Worm (Caenorhabditis elegans): Measurements from ENCODE around the gene Y53F4B.7.

The Y53F4B.7 gene

DNA sequence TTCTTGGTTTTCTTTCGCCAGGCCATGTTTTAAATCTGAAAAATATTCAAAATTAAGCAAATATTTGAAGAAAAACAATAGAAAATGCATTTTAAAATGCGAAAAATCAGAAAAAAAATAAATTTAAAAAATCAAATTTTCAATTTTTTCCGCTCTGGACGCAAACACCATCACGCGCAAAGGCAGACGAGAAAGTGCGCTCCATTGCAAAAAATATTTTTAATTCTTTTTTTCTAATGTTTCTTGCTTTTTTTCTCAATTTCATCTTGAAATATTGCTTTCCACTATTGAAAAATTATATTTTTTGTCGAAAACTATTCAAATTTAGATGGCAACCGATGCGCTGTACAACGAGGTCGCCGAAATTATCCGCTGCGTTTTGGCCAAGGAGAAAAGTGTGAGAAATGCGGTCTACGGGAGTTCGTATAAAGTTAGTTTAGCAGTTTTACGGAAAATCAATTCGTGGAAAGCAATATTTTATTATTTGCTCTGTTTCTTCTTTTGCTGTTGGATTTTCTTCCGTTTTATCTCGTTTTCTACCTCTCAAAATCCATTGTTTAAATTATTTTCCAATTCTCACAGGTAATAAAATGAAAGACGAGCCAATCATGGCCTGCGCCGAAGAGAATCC, 23.3 kb upstream of the Y53F4B.7 start, which contains the start of the genes pole-4, nsun-5 and metl-2 (continued):
- TF ChIP-seq Y105C5A.15 (GFP tag; IDR thresholded peaks at IDR 0.05) (no peak), lin-39 (tag; optimal IDR thresholded peaks at IDR 0.05) (no peak), nhr-102 (tag; optimal IDR thresholded peaks at IDR 0.05) (no peak), ZK337.2 (GFP tag; IDR thresholded peaks at IDR 0.05) (no peak), hmg-1.1 (GFP tag; IDR thresholded peaks at IDR 0.05) (no peak), aly-2 (tag; optimal IDR thresholded peaks at IDR 0.05) (no peak), ceh-32 (tag; optimal IDR thresholded peaks at IDR 0.05; ENCODE audit: poor library complexity) (no peak), arid-1 (GFP tag; conservative IDR thresholded peaks at IDR 0.05) (no peak), daf-12 (tag; optimal IDR thresholded peaks at IDR 0.05) (no peak), nhr-10 (tag; optimal IDR thresholded peaks at IDR 0.05) (no peak), madf-9 (GFP tag; conservative IDR thresholded peaks at IDR 0.05) (no peak), hlh-30 (tag; optimal IDR thresholded peaks at IDR 0.05; ENCODE audit: insufficient read depth) (peak; percentile 24), egl-43 (GFP tag; IDR thresholded peaks at IDR 0.05) (no peak), mes-2 (tag; optimal IDR thresholded peaks at IDR 0.05; ENCODE audit: poor library complexity, severe bottlenecking) (peak; percentile 65), nhr-28 (tag; optimal IDR thresholded peaks at IDR 0.05) (peak; percentile 1), zip-2 (tag; optimal IDR thresholded peaks at IDR 0.05) (no peak), mep-1 (tag; optimal IDR thresholded peaks at IDR 0.05) (peak; percentile 34), skn-1 (tag; optimal IDR thresholded peaks at IDR 0.05) (no peak), gei-8 (GFP tag; optimal IDR thresholded peaks at IDR 0.05) (no peak), ceh-28 (tag; optimal IDR thresholded peaks at IDR 0.05) (no peak), duxl-1 (tag; optimal IDR thresholded peaks at IDR 0.05; ENCODE audit: poor library complexity) (no peak), cey-2 (tag; optimal IDR thresholded peaks at IDR 0.05; ENCODE audit: borderline replicate concordance, insufficient read depth) (no peak), sdz-12 (GFP tag; optimal IDR thresholded peaks at IDR 0.05) (no peak), unc-39 (tag; optimal IDR thresholded peaks at IDR 0.05) (no peak), Y5F2A.4 (GFP tag; optimal IDR thresholded peaks at IDR 0.05) (no peak), R02D3.7 (tag; optimal IDR thresholded peaks at IDR 0.05) (no peak), nhr-11 (tag; optimal IDR thresholded peaks at IDR 0.05) (no peak), rbr-2 (tag; optimal IDR thresholded peaks at IDR 0.05) (peak; percentile 11), dmd-9 (GFP tag; IDR thresholded peaks at IDR 0.05) (no peak), Y48G9A.11 (GFP tag; IDR thresholded peaks at IDR 0.05) (no peak), lin-29 (GFP tag; IDR thresholded peaks at IDR 0.05) (no peak), tag-97 (GFP tag; IDR thresholded peaks at IDR 0.05) (no peak), F49E8.2 (tag; optimal IDR thresholded peaks at IDR 0.05; ENCODE audit: borderline replicate concordance) (no peak), unc-62 (GFP tag; optimal IDR thresholded peaks at IDR 0.05 in 1 of 2) (no peak), unc-62 (tag; optimal IDR thresholded peaks at IDR 0.05) (no peak), ceh-62 (tag; optimal IDR thresholded peaks at IDR 0.05) (no peak), daf-8 (GFP tag; IDR thresholded peaks at IDR 0.05) (no peak), lim-7 (GFP tag; IDR thresholded peaks at IDR 0.05) (no peak), lin-13 (GFP tag; optimal IDR thresholded peaks at IDR 0.05) (no peak), dve-1 (tag; optimal IDR thresholded peaks at IDR 0.05; ENCODE audit: insufficient read depth) (peak; percentile 23), pqm-1 (tag; optimal IDR thresholded peaks at IDR 0.05) (no peak), lin-15B (tag; optimal IDR thresholded peaks at IDR 0.05) (no peak), madf-5 (GFP tag; IDR thresholded peaks at IDR 0.05) (no peak), mxl-2 (GFP tag; conservative IDR thresholded peaks at IDR 0.05) (no peak), T20F7.1 (GFP tag; optimal IDR thresholded peaks at IDR 0.05) (no peak), nhr-6 (tag; optimal IDR thresholded peaks at IDR 0.05) (peak; percentile 39), D1046.2 (GFP tag; IDR thresholded peaks at IDR 0.05) (no peak), mxl-3 (GFP tag; optimal IDR thresholded peaks at IDR 0.05) (no peak), zip-11 (GFP tag; IDR thresholded peaks at IDR 0.05) (no peak), zag-1 (tag; optimal IDR thresholded peaks at IDR 0.05) (no peak), zfp-3 (GFP tag; conservative IDR thresholded peaks at IDR 0.05) (no peak)

All from whole organism, L4 larva.